Worm (Caenorhabditis elegans): ENCODE results near the gene Y38E10A.22.

ce11 chrII:12636602-12637001 is 41.0 kb downstream of the Y38E10A.22 start, which contains the start of gene nhr-234:
- TF ChIP-seq skn-1 (tag; optimal IDR thresholded peaks at IDR 0.05) (no peak), mbf-1 (tag; optimal IDR thresholded peaks at IDR 0.05) (no peak), aly-2 (tag; optimal IDR thresholded peaks at IDR 0.05) (no peak), fos-1 (tag; optimal IDR thresholded peaks at IDR 0.05) (no peak), nhr-25 (tag; optimal IDR thresholded peaks at IDR 0.05) (no peak), zag-1 (tag; optimal IDR thresholded peaks at IDR 0.05) (no peak), snpc-4 (tag; optimal IDR thresholded peaks at IDR 0.05) (no peak), ztf-4 (tag; optimal IDR thresholded peaks at IDR 0.05) (no peak), elt-3 (tag; optimal IDR thresholded peaks at IDR 0.05) (no peak), ceh-82 (tag; optimal IDR thresholded peaks at IDR 0.05) (no peak), ama-1 (optimal IDR thresholded peaks at IDR 0.05) (no peak), nhr-11 (tag; optimal IDR thresholded peaks at IDR 0.05) (no peak), nhr-77 (tag; optimal IDR thresholded peaks at IDR 0.05) (no peak)
